Worm (Caenorhabditis elegans): ENCODE data around the gene gtl-2.
A peak's percentile ranks its signal among the peaks of the same experiment; 100 is the strongest.

Gene gtl-2

ce11 chrIV:11230069-11230468, 43.2 kb upstream of the gtl-2 start, which contains the start of gene best-7:
Gene best-7 (minus strand): TSS chrIV:11230307.
- TF ChIP-seq D1046.2 (GFP tag; IDR thresholded peaks at IDR 0.05) = no peak
- no peak for TF ChIP-seq unc-130 (GFP tag; optimal IDR thresholded peaks at IDR 0.05)
- TF ChIP-seq dve-1 (tag; optimal IDR thresholded peaks at IDR 0.05; ENCODE audit: insufficient read depth) = peak; percentile 5
- TF ChIP-seq fkh-10 (GFP tag; optimal IDR thresholded peaks at IDR 0.05) = no peak
- no peak for TF ChIP-seq daf-8 (GFP tag; IDR thresholded peaks at IDR 0.05)
- no peak for TF ChIP-seq dpl-1 (GFP tag; optimal IDR thresholded peaks at IDR 0.05)
- no peak for TF ChIP-seq ceh-28 (tag; optimal IDR thresholded peaks at IDR 0.05)
- peak; percentile 35 for TF ChIP-seq nhr-28 (tag; optimal IDR thresholded peaks at IDR 0.05)
- TF ChIP-seq madf-5 (GFP tag; IDR thresholded peaks at IDR 0.05) = no peak
- no peak for TF ChIP-seq lin-29 (GFP tag; IDR thresholded peaks at IDR 0.05)
- TF ChIP-seq php-3 (GFP tag; IDR thresholded peaks at IDR 0.05) = peak; percentile 79

DNA sequence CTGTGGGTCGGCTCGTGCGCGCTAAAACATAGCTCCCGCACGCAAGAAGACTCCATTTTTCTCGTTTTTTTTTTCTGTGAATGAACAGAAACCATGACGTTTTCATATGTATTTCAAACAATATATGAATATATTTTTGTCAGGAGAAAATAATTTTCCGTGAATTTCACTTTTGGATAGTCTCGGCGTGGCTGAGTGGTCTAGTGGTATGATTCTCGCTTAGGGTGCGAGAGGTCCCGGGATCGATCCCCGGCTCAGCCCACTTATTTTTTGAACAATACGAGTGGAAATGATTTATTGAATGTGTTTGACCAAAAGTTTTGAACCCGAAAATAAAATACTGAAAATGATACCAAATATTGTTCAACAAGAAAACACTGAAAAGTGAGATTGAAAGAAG, 41.9 kb upstream of the gtl-2 start:
- TF ChIP-seq F10B5.3 (tag; optimal IDR thresholded peaks at IDR 0.05) = no peak
- TF ChIP-seq attf-4 (tag; optimal IDR thresholded peaks at IDR 0.05) = no peak
- no peak for TF ChIP-seq lir-3 (tag; optimal IDR thresholded peaks at IDR 0.05)
- TF ChIP-seq nhr-28 (tag; optimal IDR thresholded peaks at IDR 0.05) = no peak
- TF ChIP-seq tag-97 (GFP tag; IDR thresholded peaks at IDR 0.05) = no peak

DNA sequence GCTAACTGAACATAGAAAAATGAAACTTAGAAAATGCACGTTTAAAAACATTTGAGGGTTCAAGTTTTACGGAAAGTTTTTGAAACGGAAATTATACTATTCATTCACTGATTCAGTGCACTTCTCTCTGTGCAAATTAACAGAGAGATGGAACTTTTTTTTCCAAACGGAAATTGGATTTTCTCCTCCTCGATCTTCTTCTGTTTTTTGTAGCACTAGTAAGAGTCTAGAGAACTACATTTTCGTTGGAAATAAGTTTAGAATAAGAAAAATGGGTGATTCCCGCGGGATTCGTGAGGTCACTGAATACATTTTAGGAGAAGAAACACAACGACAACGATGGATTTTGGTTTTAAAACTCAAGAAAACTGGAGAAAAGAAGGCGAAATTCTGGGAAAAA, 37.5 kb upstream of the gtl-2 start:
- TF ChIP-seq ces-1 (GFP tag; optimal IDR thresholded peaks at IDR 0.05) (peak; percentile 70), fkh-10 (GFP tag; optimal IDR thresholded peaks at IDR 0.05) (peak; percentile 57), R02D3.7 (tag; optimal IDR thresholded peaks at IDR 0.05) (no peak)

ce11 chrIV:11241368-11241767, 31.9 kb upstream of the gtl-2 start, which contains the start of gene C05C12.6:
Gene C05C12.6 (minus strand): TSS chrIV:11241468.
- TF ChIP-seq mxl-3 (GFP tag; optimal IDR thresholded peaks at IDR 0.05) (no peak), mdt-29 (GFP tag; IDR thresholded peaks at IDR 0.05) (no peak), sdz-12 (GFP tag; optimal IDR thresholded peaks at IDR 0.05) (no peak), lim-7 (GFP tag; IDR thresholded peaks at IDR 0.05) (no peak), unc-39 (tag; optimal IDR thresholded peaks at IDR 0.05) (no peak), R02D3.7 (tag; optimal IDR thresholded peaks at IDR 0.05) (no peak), nhr-48 (tag; optimal IDR thresholded peaks at IDR 0.05) (no peak), hif-1 (tag; optimal IDR thresholded peaks at IDR 0.05) (no peak), lir-3 (tag; optimal IDR thresholded peaks at IDR 0.05) (no peak), lin-13 (GFP tag; optimal IDR thresholded peaks at IDR 0.05) (no peak), fkh-10 (GFP tag; optimal IDR thresholded peaks at IDR 0.05) (no peak), aha-1 (tag) (no peak), ZK546.5 (tag; optimal IDR thresholded peaks at IDR 0.05) (no peak), tag-97 (GFP tag; IDR thresholded peaks at IDR 0.05) (no peak)

DNA sequence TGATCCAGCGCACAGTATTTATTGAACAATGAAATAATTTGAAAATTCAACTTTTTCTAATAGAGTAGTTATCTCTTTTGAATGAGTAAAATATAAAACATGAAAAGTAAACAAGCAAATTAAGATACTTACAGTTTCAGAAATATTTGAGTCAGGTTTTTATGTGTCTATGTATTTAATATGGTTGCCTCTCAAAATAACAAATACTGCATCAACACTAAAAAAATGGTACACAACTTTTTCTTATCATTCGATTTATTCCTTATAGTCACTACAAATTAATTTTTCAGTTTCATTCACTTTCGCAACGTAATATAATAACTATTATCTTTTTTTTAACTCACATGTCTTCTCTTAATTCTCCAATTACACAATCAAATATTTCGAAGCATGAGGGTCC, 25.8 kb upstream of the gtl-2 start:
- TF ChIP-seq nhr-77 (tag; optimal IDR thresholded peaks at IDR 0.05) (peak; percentile 12), daf-16 (GFP tag; optimal IDR thresholded peaks at IDR 0.05) (no peak), daf-16 (tag; optimal IDR thresholded peaks at IDR 0.05) (peak; percentile 85), dve-1 (tag; optimal IDR thresholded peaks at IDR 0.05; ENCODE audit: insufficient read depth) (peak; percentile 46), php-3 (GFP tag; IDR thresholded peaks at IDR 0.05) (0 out of 2 replicates have a peak, but pooled peaks have one; percentile 18), nhr-102 (tag; optimal IDR thresholded peaks at IDR 0.05) (no peak), nhr-28 (tag; optimal IDR thresholded peaks at IDR 0.05) (peak; percentile 74)

DNA sequence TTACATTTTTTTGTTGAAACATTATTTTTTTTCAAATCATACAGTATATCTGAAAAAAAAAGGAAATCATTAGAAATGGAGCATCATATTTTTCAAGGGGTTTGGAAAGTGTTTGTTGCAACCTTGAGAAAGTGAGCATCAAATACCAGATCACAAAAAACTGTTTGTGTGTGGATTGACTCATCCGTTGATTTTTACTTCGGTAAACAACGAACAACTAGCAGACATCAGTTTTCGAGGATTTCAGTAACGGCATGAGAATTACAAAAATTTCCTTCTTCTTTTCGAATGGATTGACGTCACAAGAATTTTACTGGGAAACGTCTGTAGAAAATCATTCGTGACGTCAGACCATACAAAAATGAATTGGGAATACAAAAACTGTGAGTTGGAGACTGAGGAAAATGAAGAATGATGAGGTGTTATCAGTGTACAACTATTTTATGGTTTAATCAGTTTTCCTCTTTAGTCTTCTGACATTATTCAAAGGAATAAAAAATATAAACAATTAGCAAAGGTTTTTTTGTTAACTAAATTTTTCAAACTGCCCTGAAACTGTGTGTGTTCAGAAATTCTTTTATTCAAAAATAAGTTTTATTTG, 25.1 kb upstream of the gtl-2 start, which contains the start of gene C05C12.4:
TSS of gene C05C12.4 (minus strand) at position 51 of the 601 bp plus-strand sequence.
- TF ChIP-seq aha-1 (tag) (peak; percentile 13), ceh-82 (tag; optimal IDR thresholded peaks at IDR 0.05) (no peak), F44E2.7 (GFP tag; IDR thresholded peaks at IDR 0.05) (no peak), nhr-77 (tag; optimal IDR thresholded peaks at IDR 0.05) (peak; percentile 20), php-3 (GFP tag; IDR thresholded peaks at IDR 0.05) (peak; percentile 46; the same call in 1 of the 2 replicates), daf-16 (GFP tag; optimal IDR thresholded peaks at IDR 0.05) (no peak), daf-16 (tag; optimal IDR thresholded peaks at IDR 0.05) (peak; percentile 72), nhr-28 (tag; optimal IDR thresholded peaks at IDR 0.05) (peak; percentile 71), dve-1 (tag; optimal IDR thresholded peaks at IDR 0.05; ENCODE audit: insufficient read depth) (peak; percentile 51), hlh-30 (tag; optimal IDR thresholded peaks at IDR 0.05; ENCODE audit: insufficient read depth) (peak; percentile 30), spr-1 (tag; optimal IDR thresholded peaks at IDR 0.05) (no peak), pqm-1 (tag; optimal IDR thresholded peaks at IDR 0.05) (peak; percentile 57)
